Fruit fly (Drosophila melanogaster) whole organism, pupa: ENCODE measurements around the gene CG16854.

Experiments used
- CG10348 ChIP-seq: fragments of 200-800 bp; sonication (Bioruptor generic); IDR thresholded peaks from 2 replicates; pipeline ENCODE4 v1.3.6; 2022; ENCODE audit warnings: missing biosample characterization, missing genetic modification characterization
- CG12605 ChIP-seq: fragments of 200-800 bp; sonication (Bioruptor generic); IDR thresholded peaks from 2 replicates; pipeline ENCODE4 v1.3.6; 2022; ENCODE audit warnings: missing biosample characterization, missing genetic modification characterization
- CG13204 ChIP-seq: fragments of 200-800 bp; sonication (Bioruptor generic); optimal IDR thresholded peaks from 2 replicates; lab custom pipeline; 2018; ENCODE audit warnings: missing biosample characterization, mild to moderate bottlenecking, missing genetic modification characterization, moderate library complexity
- CG14655 ChIP-seq: fragments of 200-800 bp; sonication (Bioruptor generic); optimal IDR thresholded peaks from 3 replicates; lab custom pipeline; 2017; ENCODE audit warnings: mild to moderate bottlenecking, missing biosample characterization, missing genetic modification reagents, missing genetic modification characterization
- CG15710 ChIP-seq: fragments of 200-800 bp; sonication (Bioruptor generic); optimal IDR thresholded peaks from 2 replicates; lab custom pipeline; 2018; ENCODE audit warnings: missing biosample characterization, mild to moderate bottlenecking, missing genetic modification characterization, moderate library complexity
- CG17806 ChIP-seq: fragments of 200-800 bp; sonication (Bioruptor generic); optimal IDR thresholded peaks from 2 replicates; lab custom pipeline; 2018; ENCODE audit warnings: missing biosample characterization, mild to moderate bottlenecking, missing genetic modification characterization, moderate library complexity
- CG32121 ChIP-seq: fragments of 200-800 bp; sonication (Bioruptor generic); IDR thresholded peaks from 2 replicates; pipeline ENCODE4 v1.3.6; 2022; ENCODE audit warnings: missing biosample characterization, missing genetic modification characterization
- CG34367 ChIP-seq: fragments of 200-800 bp; sonication (Bioruptor generic); optimal IDR thresholded peaks from 2 replicates; lab custom pipeline; 2018; ENCODE audit warnings: missing biosample characterization, mild to moderate bottlenecking, missing genetic modification characterization
- CG4496 ChIP-seq: fragments of 200-800 bp; sonication (Bioruptor generic); IDR thresholded peaks from 3 replicates; pipeline ENCODE4 v1.3.6; 2022; ENCODE audit warnings: missing biosample characterization, missing genetic modification characterization
- CG8159 ChIP-seq: fragments of 200-800 bp; sonication (Bioruptor generic); optimal IDR thresholded peaks from 3 replicates; lab custom pipeline; 2018; ENCODE audit warnings: missing biosample characterization, mild to moderate bottlenecking, missing genetic modification characterization, moderate library complexity
- CG8301 ChIP-seq: fragments of 200-800 bp; sonication (Bioruptor generic); optimal IDR thresholded peaks from 2 replicates; lab custom pipeline; 2018; ENCODE audit warnings: missing biosample characterization, mild to moderate bottlenecking, missing genetic modification characterization
- CG9948 ChIP-seq: fragments of 200-800 bp; sonication (Bioruptor generic); optimal IDR thresholded peaks from 2 replicates; lab custom pipeline; 2018; ENCODE audit warnings: missing biosample characterization, mild to moderate bottlenecking, missing genetic modification characterization, moderate library complexity
- D1 ChIP-seq: fragments of 200-800 bp; sonication (Bioruptor generic); optimal IDR thresholded peaks from 2 replicates; lab custom pipeline; 2018; ENCODE audit warnings: missing biosample characterization, mild to moderate bottlenecking, missing genetic modification characterization, moderate library complexity
- EcR ChIP-seq: fragments of 200-800 bp; sonication (Bioruptor generic); optimal IDR thresholded peaks from 3 replicates; lab custom pipeline; 2019; ENCODE audit warnings: missing biosample characterization, missing genetic modification characterization, mild to moderate bottlenecking, moderate library complexity, missing genetic modification reagents
- Ets98B ChIP-seq: fragments of 200-800 bp; sonication (Bioruptor generic); IDR thresholded peaks from 2 replicates; pipeline ENCODE4 v1.3.6; 2022; ENCODE audit warnings: missing biosample characterization, missing genetic modification characterization
- Pif1A ChIP-seq: fragments of 200-800 bp; sonication (Bioruptor generic); optimal IDR thresholded peaks from 3 replicates; lab custom pipeline; 2016; ENCODE audit warnings: missing biosample characterization, missing genetic modification characterization
- Pif1B ChIP-seq: fragments of 200-800 bp; sonication (Bioruptor generic); optimal IDR thresholded peaks from 3 replicates; lab custom pipeline; 2016; ENCODE audit warnings: missing biosample characterization, missing genetic modification characterization
- Snoo ChIP-seq: fragments of 200-800 bp; sonication (Bioruptor generic); optimal IDR thresholded peaks from 3 replicates; lab custom pipeline; 2017; ENCODE audit warnings: missing biosample characterization, mild to moderate bottlenecking, missing genetic modification characterization, inconsistent platforms
- fd96Ca ChIP-seq: fragments of 200-800 bp; sonication (Bioruptor generic); IDR thresholded peaks from 3 replicates; pipeline ENCODE4 v1.3.6; 2022; ENCODE audit warnings: missing biosample characterization, missing genetic modification characterization
- gl ChIP-seq: fragments of 200-800 bp; sonication (Bioruptor generic); optimal IDR thresholded peaks from 2 replicates; lab custom pipeline; 2018; ENCODE audit warnings: missing biosample characterization, mild to moderate bottlenecking, missing genetic modification characterization
- rn ChIP-seq: fragments of 200-800 bp; sonication (Bioruptor generic); IDR thresholded peaks from 2 replicates; pipeline ENCODE4 v1.3.6; 2022; ENCODE audit warnings: missing biosample characterization, missing genetic modification characterization

Gene CG16854

dm6 chr2L:11052493-11052788 lies 34.1 kb upstream of the CG16854 start:
- TF ChIP-seq Ets98B (GFP tag; lab: Robert Waterston, UW) (no peak), fd96Ca (GFP tag; lab: Robert Waterston, UW) (no peak), Pif1B (GFP tag; lab: Kevin White, UChicago) (no peak), CG13204 (GFP tag; lab: Kevin White, UChicago) (no peak), CG32121 (GFP tag; lab: Robert Waterston, UW) (no peak), Snoo (tag; lab: Kevin White, UChicago) (no peak), CG8301 (tag; lab: Kevin White, UChicago) (peak; percentile 27), CG9948 (tag; lab: Kevin White, UChicago) (peak; percentile 80), CG4496 (GFP tag; lab: Robert Waterston, UW) (peak; percentile 17; the same call in 1 of the 3 replicates), rn (GFP tag; lab: Robert Waterston, UW) (no peak), CG10348 (GFP tag; lab: Robert Waterston, UW) (no peak), CG34367 (tag; lab: Kevin White, UChicago) (peak; percentile 51), gl (tag; lab: Kevin White, UChicago) (peak; percentile 32), CG14655 (peak; percentile 53), Pif1A (peak; percentile 88), D1 (tag; lab: Kevin White, UChicago) (peak; percentile 67), CG15710 (tag; lab: Kevin White, UChicago) (peak; percentile 83), EcR (no peak), CG12605 (GFP tag; lab: Robert Waterston, UW) (no peak), CG8159 (tag; lab: Kevin White, UChicago) (peak; percentile 86), CG17806 (peak; percentile 82)

DNA sequence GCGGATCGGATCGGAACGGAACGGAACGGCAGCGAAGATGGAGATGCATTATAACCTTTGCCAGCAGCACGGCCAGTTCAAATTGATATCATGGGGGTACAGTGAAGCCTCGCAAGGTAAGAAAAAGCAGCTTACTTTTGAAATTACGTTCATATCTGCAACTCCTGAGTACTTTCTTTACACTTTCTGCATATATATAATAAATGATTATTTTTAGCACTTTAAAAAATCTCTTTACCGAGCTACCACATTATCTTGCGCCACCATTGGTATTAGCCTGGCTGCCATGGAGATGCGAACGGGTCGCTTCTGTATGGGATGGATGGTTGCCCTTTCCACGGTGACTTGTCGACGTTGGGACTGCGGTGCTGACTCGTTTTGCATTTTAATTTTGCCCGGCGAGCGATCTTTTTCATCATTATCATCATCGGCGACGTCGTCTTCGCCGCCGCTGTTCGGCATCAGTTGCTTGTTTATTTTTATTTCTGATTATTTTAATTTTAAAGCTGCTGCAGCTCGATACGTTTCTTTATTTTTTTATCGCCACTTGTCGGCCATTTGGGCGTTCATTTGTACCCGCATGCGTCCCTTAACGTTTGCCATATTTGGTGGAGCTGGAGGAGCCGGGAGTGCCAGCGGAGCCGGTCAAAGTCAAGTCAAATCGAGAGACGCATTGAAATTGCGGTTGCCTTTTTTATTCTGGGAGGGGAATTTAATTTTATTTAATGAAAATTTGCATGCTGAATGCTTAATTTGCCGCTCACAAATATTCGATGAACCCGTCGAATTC lies 33.3 kb upstream of the CG16854 start:
- TF ChIP-seq CG12605 (GFP tag; lab: Robert Waterston, UW) = 0 out of 2 replicates have a peak, but pooled peaks have one; percentile 45
- peak; percentile 62 for TF ChIP-seq CG8301 (tag; lab: Kevin White, UChicago)
- TF ChIP-seq EcR = peak; percentile 85
- TF ChIP-seq Ets98B (GFP tag; lab: Robert Waterston, UW) = peak; percentile 71
- TF ChIP-seq CG4496 (GFP tag; lab: Robert Waterston, UW) = peak; percentile 78
- peak; percentile 84 for TF ChIP-seq CG9948 (tag; lab: Kevin White, UChicago)
- TF ChIP-seq Snoo (tag; lab: Kevin White, UChicago) = peak; percentile 90
- peak; percentile 84 for TF ChIP-seq CG17806
- peak; percentile 78 for TF ChIP-seq Pif1A
- peak; percentile 92 for TF ChIP-seq CG15710 (tag; lab: Kevin White, UChicago)
- TF ChIP-seq fd96Ca (GFP tag; lab: Robert Waterston, UW) = peak; percentile 84
- TF ChIP-seq CG8159 (tag; lab: Kevin White, UChicago) = peak; percentile 91
- TF ChIP-seq CG32121 (GFP tag; lab: Robert Waterston, UW) = no peak; the same call in 1 of the 2 replicates
- peak; percentile 78; the same call in 1 of the 2 replicates for TF ChIP-seq rn (GFP tag; lab: Robert Waterston, UW)
- peak; percentile 69 for TF ChIP-seq gl (tag; lab: Kevin White, UChicago)
- TF ChIP-seq CG13204 (GFP tag; lab: Kevin White, UChicago) = peak; percentile 95
- peak; percentile 77 for TF ChIP-seq CG34367 (tag; lab: Kevin White, UChicago)
- TF ChIP-seq D1 (tag; lab: Kevin White, UChicago) = peak; percentile 25
- peak; percentile 91 for TF ChIP-seq Pif1B (GFP tag; lab: Kevin White, UChicago)
- TF ChIP-seq CG14655 = peak; percentile 75
- no peak for TF ChIP-seq CG10348 (GFP tag; lab: Robert Waterston, UW)

dm6 chr2L:11056791-11057332 lies 29.7 kb upstream of the CG16854 start:
- no peak for TF ChIP-seq CG9948 (tag; lab: Kevin White, UChicago)
- TF ChIP-seq CG8159 (tag; lab: Kevin White, UChicago) = no peak
- TF ChIP-seq rn (GFP tag; lab: Robert Waterston, UW) = no peak
- TF ChIP-seq CG12605 (GFP tag; lab: Robert Waterston, UW) = no peak
- no peak for TF ChIP-seq CG34367 (tag; lab: Kevin White, UChicago)
- TF ChIP-seq CG14655 = no peak
- TF ChIP-seq Snoo (tag; lab: Kevin White, UChicago) = no peak
- TF ChIP-seq gl (tag; lab: Kevin White, UChicago) = no peak
- TF ChIP-seq CG4496 (GFP tag; lab: Robert Waterston, UW) = no peak
- no peak for TF ChIP-seq Pif1B (GFP tag; lab: Kevin White, UChicago)
- TF ChIP-seq fd96Ca (GFP tag; lab: Robert Waterston, UW) = no peak
- TF ChIP-seq Pif1A = no peak
- no peak for TF ChIP-seq EcR
- TF ChIP-seq CG8301 (tag; lab: Kevin White, UChicago) = no peak
- no peak for TF ChIP-seq CG10348 (GFP tag; lab: Robert Waterston, UW)
- no peak for TF ChIP-seq CG17806

DNA sequence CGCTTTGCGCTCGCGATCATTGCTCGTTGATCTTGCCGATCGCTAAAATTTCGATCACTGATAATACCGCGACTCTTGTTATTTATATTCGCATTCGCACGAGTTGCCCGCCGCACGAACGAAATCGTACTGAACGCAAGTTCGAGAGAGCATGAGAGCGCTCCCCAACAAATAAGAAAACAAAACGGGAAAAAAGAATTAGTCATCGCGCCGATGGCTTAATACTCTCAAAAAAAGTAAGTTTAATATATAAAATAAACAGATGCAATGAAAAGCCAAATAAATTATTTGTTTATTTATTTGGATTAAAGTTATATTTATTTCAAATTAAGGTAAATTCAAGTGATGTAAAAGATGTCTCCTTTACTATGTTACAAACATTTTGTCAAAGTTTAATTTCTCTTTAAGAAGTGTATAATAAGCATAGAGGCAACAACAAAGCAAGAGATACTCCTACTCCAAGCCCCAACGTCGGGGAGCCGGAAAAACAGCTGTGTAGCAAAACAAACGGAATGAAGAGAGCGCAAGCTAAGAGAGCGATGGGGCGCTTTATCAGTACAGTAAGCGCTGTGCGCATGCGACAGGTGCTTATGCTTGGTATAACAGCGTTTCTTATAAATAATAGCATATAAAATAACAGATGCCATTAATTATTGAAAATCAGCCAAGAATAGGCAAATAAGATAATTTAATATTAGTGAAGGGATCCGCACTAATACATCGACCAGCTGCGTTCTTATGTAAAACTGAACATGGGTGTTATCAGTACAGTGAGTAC lies 29.0 kb upstream of the CG16854 start:
- TF ChIP-seq CG34367 (tag; lab: Kevin White, UChicago) = peak; percentile 22
- peak; percentile 71 for TF ChIP-seq Pif1B (GFP tag; lab: Kevin White, UChicago)
- TF ChIP-seq CG8159 (tag; lab: Kevin White, UChicago) = peak; percentile 86
- TF ChIP-seq gl (tag; lab: Kevin White, UChicago) = peak; percentile 30
- TF ChIP-seq CG9948 (tag; lab: Kevin White, UChicago) = peak; percentile 62
- TF ChIP-seq CG14655 = peak; percentile 78
- TF ChIP-seq EcR = peak; percentile 37
- peak; percentile 60 for TF ChIP-seq CG32121 (GFP tag; lab: Robert Waterston, UW)
- TF ChIP-seq CG17806 = peak; percentile 60
- 0 out of 2 replicates have a peak, but pooled peaks have one; percentile 17 for TF ChIP-seq rn (GFP tag; lab: Robert Waterston, UW)
- peak; percentile 76; the same call in 2 of the 3 replicates for TF ChIP-seq CG4496 (GFP tag; lab: Robert Waterston, UW)
- peak; percentile 50 for TF ChIP-seq CG8301 (tag; lab: Kevin White, UChicago)
- peak; percentile 32; the same call in 1 of the 2 replicates for TF ChIP-seq Ets98B (GFP tag; lab: Robert Waterston, UW)
- TF ChIP-seq Pif1A = peak; percentile 77
- TF ChIP-seq CG13204 (GFP tag; lab: Kevin White, UChicago) = peak; percentile 20
- TF ChIP-seq fd96Ca (GFP tag; lab: Robert Waterston, UW) = peak; percentile 71
- TF ChIP-seq Snoo (tag; lab: Kevin White, UChicago) = peak; percentile 85
- TF ChIP-seq CG12605 (GFP tag; lab: Robert Waterston, UW) = peak; percentile 41
- TF ChIP-seq CG15710 (tag; lab: Kevin White, UChicago) = peak; percentile 58
- TF ChIP-seq D1 (tag; lab: Kevin White, UChicago) = peak; percentile 84
- TF ChIP-seq CG10348 (GFP tag; lab: Robert Waterston, UW) = no peak
